Fruit fly (Drosophila melanogaster) whole organism, pupa: ENCODE measurements around the gene CG13096.

ENCODE experiments used
- CG10348 ChIP-seq: fragments of 200-800 bp; sonication (Bioruptor generic); IDR thresholded peaks from 2 replicates; pipeline ENCODE4 v1.3.6; 2022; ENCODE audit warnings: missing biosample characterization, missing genetic modification characterization
- CG12605 ChIP-seq: fragments of 200-800 bp; sonication (Bioruptor generic); IDR thresholded peaks from 2 replicates; pipeline ENCODE4 v1.3.6; 2022; ENCODE audit warnings: missing biosample characterization, missing genetic modification characterization
- CG13204 ChIP-seq: fragments of 200-800 bp; sonication (Bioruptor generic); optimal IDR thresholded peaks from 2 replicates; lab custom pipeline; 2018; ENCODE audit warnings: missing biosample characterization, mild to moderate bottlenecking, missing genetic modification characterization, moderate library complexity
- CG14655 ChIP-seq: fragments of 200-800 bp; sonication (Bioruptor generic); optimal IDR thresholded peaks from 3 replicates; lab custom pipeline; 2017; ENCODE audit warnings: mild to moderate bottlenecking, missing biosample characterization, missing genetic modification reagents, missing genetic modification characterization
- CG15710 ChIP-seq: fragments of 200-800 bp; sonication (Bioruptor generic); optimal IDR thresholded peaks from 2 replicates; lab custom pipeline; 2018; ENCODE audit warnings: missing biosample characterization, mild to moderate bottlenecking, missing genetic modification characterization, moderate library complexity
- CG17806 ChIP-seq: fragments of 200-800 bp; sonication (Bioruptor generic); optimal IDR thresholded peaks from 2 replicates; lab custom pipeline; 2018; ENCODE audit warnings: missing biosample characterization, mild to moderate bottlenecking, missing genetic modification characterization, moderate library complexity
- CG32121 ChIP-seq: fragments of 200-800 bp; sonication (Bioruptor generic); IDR thresholded peaks from 2 replicates; pipeline ENCODE4 v1.3.6; 2022; ENCODE audit warnings: missing biosample characterization, missing genetic modification characterization
- CG34367 ChIP-seq: fragments of 200-800 bp; sonication (Bioruptor generic); optimal IDR thresholded peaks from 2 replicates; lab custom pipeline; 2018; ENCODE audit warnings: missing biosample characterization, mild to moderate bottlenecking, missing genetic modification characterization
- CG4496 ChIP-seq: fragments of 200-800 bp; sonication (Bioruptor generic); IDR thresholded peaks from 3 replicates; pipeline ENCODE4 v1.3.6; 2022; ENCODE audit warnings: missing biosample characterization, missing genetic modification characterization
- CG8159 ChIP-seq: fragments of 200-800 bp; sonication (Bioruptor generic); optimal IDR thresholded peaks from 3 replicates; lab custom pipeline; 2018; ENCODE audit warnings: missing biosample characterization, mild to moderate bottlenecking, missing genetic modification characterization, moderate library complexity
- CG8301 ChIP-seq: fragments of 200-800 bp; sonication (Bioruptor generic); optimal IDR thresholded peaks from 2 replicates; lab custom pipeline; 2018; ENCODE audit warnings: missing biosample characterization, mild to moderate bottlenecking, missing genetic modification characterization
- CG9948 ChIP-seq: fragments of 200-800 bp; sonication (Bioruptor generic); optimal IDR thresholded peaks from 2 replicates; lab custom pipeline; 2018; ENCODE audit warnings: missing biosample characterization, mild to moderate bottlenecking, missing genetic modification characterization, moderate library complexity
- D1 ChIP-seq: fragments of 200-800 bp; sonication (Bioruptor generic); optimal IDR thresholded peaks from 2 replicates; lab custom pipeline; 2018; ENCODE audit warnings: missing biosample characterization, mild to moderate bottlenecking, missing genetic modification characterization, moderate library complexity
- EcR ChIP-seq: fragments of 200-800 bp; sonication (Bioruptor generic); optimal IDR thresholded peaks from 3 replicates; lab custom pipeline; 2019; ENCODE audit warnings: missing biosample characterization, missing genetic modification characterization, mild to moderate bottlenecking, moderate library complexity, missing genetic modification reagents
- Ets98B ChIP-seq: fragments of 200-800 bp; sonication (Bioruptor generic); IDR thresholded peaks from 2 replicates; pipeline ENCODE4 v1.3.6; 2022; ENCODE audit warnings: missing biosample characterization, missing genetic modification characterization
- Pif1A ChIP-seq: fragments of 200-800 bp; sonication (Bioruptor generic); optimal IDR thresholded peaks from 3 replicates; lab custom pipeline; 2016; ENCODE audit warnings: missing biosample characterization, missing genetic modification characterization
- Pif1B ChIP-seq: fragments of 200-800 bp; sonication (Bioruptor generic); optimal IDR thresholded peaks from 3 replicates; lab custom pipeline; 2016; ENCODE audit warnings: missing biosample characterization, missing genetic modification characterization
- Snoo ChIP-seq: fragments of 200-800 bp; sonication (Bioruptor generic); optimal IDR thresholded peaks from 3 replicates; lab custom pipeline; 2017; ENCODE audit warnings: missing biosample characterization, mild to moderate bottlenecking, missing genetic modification characterization, inconsistent platforms
- fd96Ca ChIP-seq: fragments of 200-800 bp; sonication (Bioruptor generic); IDR thresholded peaks from 3 replicates; pipeline ENCODE4 v1.3.6; 2022; ENCODE audit warnings: missing biosample characterization, missing genetic modification characterization
- gl ChIP-seq: fragments of 200-800 bp; sonication (Bioruptor generic); optimal IDR thresholded peaks from 2 replicates; lab custom pipeline; 2018; ENCODE audit warnings: missing biosample characterization, mild to moderate bottlenecking, missing genetic modification characterization
- rn ChIP-seq: fragments of 200-800 bp; sonication (Bioruptor generic); IDR thresholded peaks from 2 replicates; pipeline ENCODE4 v1.3.6; 2022; ENCODE audit warnings: missing biosample characterization, missing genetic modification characterization

Gene CG13096

dm6 chr2L:8519390-8519789, 7.7 kb upstream of the CG13096 start, which contains the start of gene Sgp:
Gene Sgp (plus strand): TSS chr2L:8519690.
- TF ChIP-seq EcR (GFP tag; lab: Kevin White, UChicago) = no peak
- TF ChIP-seq CG12605 (GFP tag; lab: Robert Waterston, UW) = no peak
- no peak for TF ChIP-seq Pif1B (GFP tag; lab: Kevin White, UChicago)
- TF ChIP-seq CG15710 (tag; lab: Kevin White, UChicago) = no peak
- no peak for TF ChIP-seq CG13204 (GFP tag; lab: Kevin White, UChicago)
- TF ChIP-seq Ets98B (GFP tag; lab: Robert Waterston, UW) = no peak
- no peak for TF ChIP-seq fd96Ca (GFP tag; lab: Robert Waterston, UW)
- TF ChIP-seq rn (GFP tag; lab: Robert Waterston, UW) = no peak
- no peak for TF ChIP-seq CG32121 (GFP tag; lab: Robert Waterston, UW)
- TF ChIP-seq, all 21 proteins: peak for 0

- TF ChIP-seq CG15710 (tag; lab: Kevin White, UChicago) (peak; percentile 12), CG17806 (tag; lab: Kevin White, UChicago) (peak; percentile 9), CG4496 (GFP tag; lab: Robert Waterston, UW) (no peak)
Measured at dm6 chr2L:8517256-8517694, 5.6 kb upstream of the CG13096 start, which contains the start of the genes mRpL51 and Uba4. Gene mRpL51 (minus strand): TSS chr2L:8517380. Gene Uba4 (plus strand): TSS chr2L:8517411.

dm6 chr2L:8514748-8515147, 3.1 kb upstream of the CG13096 start, which contains the start of the genes CG13097 and PIG-U:
Gene CG13097 (minus strand): TSS chr2L:8514868.
Gene PIG-U (plus strand): TSS chr2L:8515096.
- TF ChIP-seq Ets98B (GFP tag; lab: Robert Waterston, UW) (peak; percentile 74), fd96Ca (GFP tag; lab: Robert Waterston, UW) (peak; percentile 79; the same call in 2 of the 3 replicates), Snoo (tag; lab: Kevin White, UChicago) (peak; percentile 73), D1 (tag; lab: Kevin White, UChicago) (no peak), CG8159 (tag; lab: Kevin White, UChicago) (peak; percentile 72), rn (GFP tag; lab: Robert Waterston, UW) (peak; percentile 37; the same call in 1 of the 2 replicates), CG17806 (tag; lab: Kevin White, UChicago) (peak; percentile 61), Pif1B (GFP tag; lab: Kevin White, UChicago) (no peak), CG32121 (GFP tag; lab: Robert Waterston, UW) (peak; percentile 70; the same call in 1 of the 2 replicates)

- no peak for TF ChIP-seq CG34367 (tag; lab: Kevin White, UChicago)
- no peak for TF ChIP-seq Pif1A (GFP tag; lab: Kevin White, UChicago)
- TF ChIP-seq Snoo (tag; lab: Kevin White, UChicago) = no peak
- TF ChIP-seq CG8301 (tag; lab: Kevin White, UChicago) = no peak
- TF ChIP-seq Pif1B (GFP tag; lab: Kevin White, UChicago) = no peak
- TF ChIP-seq rn (GFP tag; lab: Robert Waterston, UW) = no peak
- no peak for TF ChIP-seq EcR (GFP tag; lab: Kevin White, UChicago)
- TF ChIP-seq gl (tag; lab: Kevin White, UChicago) = no peak
- no peak for TF ChIP-seq fd96Ca (GFP tag; lab: Robert Waterston, UW)
- no peak for TF ChIP-seq CG14655 (GFP tag; lab: Kevin White, UChicago)
- TF ChIP-seq CG9948 (tag; lab: Kevin White, UChicago) = no peak
- TF ChIP-seq D1 (tag; lab: Kevin White, UChicago) = no peak
- TF ChIP-seq CG4496 (GFP tag; lab: Robert Waterston, UW) = no peak
- no peak for TF ChIP-seq CG12605 (GFP tag; lab: Robert Waterston, UW)
- TF ChIP-seq CG15710 (tag; lab: Kevin White, UChicago) = no peak
- TF ChIP-seq CG13204 (GFP tag; lab: Kevin White, UChicago) = no peak
- TF ChIP-seq CG8159 (tag; lab: Kevin White, UChicago) = no peak
- no peak for TF ChIP-seq Ets98B (GFP tag; lab: Robert Waterston, UW)
- no peak for TF ChIP-seq CG17806 (tag; lab: Kevin White, UChicago)
- TF ChIP-seq CG32121 (GFP tag; lab: Robert Waterston, UW) = no peak
Measured at dm6 chr2L:8506729-8507128, 4.9 kb downstream of the CG13096 start, which contains the start of gene Dh31. Gene Dh31 (minus strand): TSS chr2L:8506845.

dm6 chr2L:8496269-8496668, 15.4 kb downstream of the CG13096 start, which contains the start of gene Bace:
Gene Bace (minus strand): TSS chr2L:8496307.
- TF ChIP-seq EcR (GFP tag; lab: Kevin White, UChicago) (no peak), CG9948 (tag; lab: Kevin White, UChicago) (no peak), CG17806 (tag; lab: Kevin White, UChicago) (no peak), CG4496 (GFP tag; lab: Robert Waterston, UW) (no peak), CG8159 (tag; lab: Kevin White, UChicago) (no peak), D1 (tag; lab: Kevin White, UChicago) (no peak), CG34367 (tag; lab: Kevin White, UChicago) (no peak), CG15710 (tag; lab: Kevin White, UChicago) (no peak), CG32121 (GFP tag; lab: Robert Waterston, UW) (no peak), CG13204 (GFP tag; lab: Kevin White, UChicago) (no peak), Ets98B (GFP tag; lab: Robert Waterston, UW) (no peak), CG14655 (GFP tag; lab: Kevin White, UChicago) (no peak), Pif1A (GFP tag; lab: Kevin White, UChicago) (no peak), gl (tag; lab: Kevin White, UChicago) (no peak), rn (GFP tag; lab: Robert Waterston, UW) (no peak), Snoo (tag; lab: Kevin White, UChicago) (no peak), CG10348 (GFP tag; lab: Robert Waterston, UW) (no peak), CG12605 (GFP tag; lab: Robert Waterston, UW) (no peak), Pif1B (GFP tag; lab: Kevin White, UChicago) (no peak)
